Worm (Caenorhabditis elegans) whole organism, mixed stage, embryonic: ENCODE data around the gene rme-2.
"Not testable (repeated sequence)": the region's sequence is repeated elsewhere in the genome, so short reads cannot be mapped to it uniquely, and the experiment has no call there.

ENCODE experiments used
- drap-1 ChIP-seq: fragments of 200-800 bp; sonication (Bioruptor generic); optimal IDR thresholded peaks from 3 replicates; lab custom pipeline; 2018; ENCODE audit warnings: mild to moderate bottlenecking, missing genetic modification characterization, missing compliant biosample characterization
- nhr-12 ChIP-seq: fragments of 150-350 bp; optimal IDR thresholded peaks from 2 replicates; lab custom pipeline; 2014; ENCODE audit warnings: missing biosample characterization, missing genetic modification characterization
- nhr-2 ChIP-seq: fragments of 150-350 bp; optimal IDR thresholded peaks from 2 replicates; lab custom pipeline; 2014; ENCODE audit warnings: missing biosample characterization, missing genetic modification characterization

DNA sequence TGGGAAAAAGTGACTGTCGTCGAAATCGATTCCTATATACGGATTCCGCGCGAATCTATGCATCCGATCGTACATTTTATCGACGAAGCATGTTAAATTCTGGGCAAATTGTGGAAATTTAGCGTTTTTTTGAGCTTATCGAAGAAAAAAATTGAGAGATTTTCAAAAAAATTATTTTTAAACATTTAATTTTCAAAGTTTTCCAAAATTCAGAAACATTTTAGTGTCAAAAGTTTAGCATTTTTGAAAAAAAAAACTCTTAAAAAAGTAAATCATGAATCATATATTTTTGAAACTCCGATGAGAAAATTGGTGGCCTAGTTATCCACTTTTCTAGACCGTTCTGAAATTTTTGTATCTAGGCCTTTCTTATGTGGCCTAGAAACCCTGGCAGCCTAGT is 21.2 kb downstream of the rme-2 start, which contains the start of gene B0273.115:
- not testable (repeated sequence) for TF ChIP-seq nhr-12 (tag; lab: Kevin White, UChicago); drap-1 (GFP tag; lab: Kevin White, UChicago); nhr-2
